Fruit fly (Drosophila melanogaster): ENCODE results near the gene IKKbeta.

DNA sequence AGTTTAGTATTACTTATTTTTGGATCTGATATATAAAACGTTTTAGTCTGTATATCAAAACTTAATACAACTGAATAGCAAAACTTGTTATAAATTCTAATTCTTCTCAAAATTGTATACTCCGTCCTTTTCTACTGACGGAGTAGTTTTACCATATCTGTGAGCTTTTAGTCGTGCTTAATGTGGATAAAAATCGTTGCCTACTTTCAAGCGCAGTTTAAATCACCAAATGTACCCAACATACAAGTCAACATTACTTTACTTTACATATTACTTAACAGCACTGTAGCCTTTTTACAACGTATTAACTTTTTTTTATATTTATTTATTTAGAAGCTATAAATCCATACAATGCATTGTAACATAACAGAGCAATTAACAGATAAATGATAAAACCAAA is 8.3 kb downstream of the IKKbeta start:
- TF ChIP-seq CG14711 (tag; optimal IDR thresholded peaks at IDR 0.05) = no peak
- TF ChIP-seq cic (GFP tag; optimal IDR thresholded peaks at IDR 0.05) = no peak
- TF ChIP-seq bab1 (GFP tag; optimal IDR thresholded peaks at IDR 0.05) = no peak
- no peak for TF ChIP-seq CG1620 (GFP tag; optimal IDR thresholded peaks at IDR 0.05)
- no peak for TF ChIP-seq CG7045 (GFP tag; optimal IDR thresholded peaks at IDR 0.05)
- no peak for TF ChIP-seq kay (GFP tag; ENCODE audit: borderline replicate concordance)
- no peak for TF ChIP-seq CG7101 (tag; optimal IDR thresholded peaks at IDR 0.05)
- TF ChIP-seq ovo (GFP tag; optimal IDR thresholded peaks at IDR 0.05) = no peak
- TF ChIP-seq toe (GFP tag; optimal IDR thresholded peaks at IDR 0.05) = no peak
